Fruit fly (Drosophila melanogaster): ENCODE data around the gene CG7886.

- TF ChIP-seq CG8478 (optimal IDR thresholded peaks at IDR 0.05), result no peak
- no peak for TF ChIP-seq pan (optimal IDR thresholded peaks at IDR 0.05)
- no peak for TF ChIP-seq usp (GFP tag; optimal IDR thresholded peaks at IDR 0.05)
Observed at dm6 chr3R:14683928-14684327, 41.6 kb upstream of the CG7886 start.
